Worm (Caenorhabditis elegans) whole organism, young adult: ENCODE results near the gene K02E2.7.
A peak's percentile ranks its signal among the peaks of the same experiment; 100 is the strongest.

ENCODE experiments used
- F55B11.4 ChIP-seq: sonication (generic microtip); optimal IDR thresholded peaks from 2 replicates; lab custom pipeline; 2016; ENCODE audit warnings: missing compliant biosample characterization, missing genetic modification characterization, borderline replicate concordance; ENCODE audit not compliant: insufficient read depth
- ccch-3 ChIP-seq: fragments of 200-800 bp; sonication (Bioruptor generic); optimal IDR thresholded peaks from 2 replicates; lab custom pipeline; 2018; ENCODE audit warnings: mild to moderate bottlenecking, missing genetic modification characterization, missing compliant biosample characterization
- hrde-1 ChIP-seq: sonication (generic microtip); optimal IDR thresholded peaks from 2 replicates; lab custom pipeline; 2016; ENCODE audit warnings: missing genetic modification characterization, mild to moderate bottlenecking, missing compliant biosample characterization, moderate library complexity, missing genotype, missing genetic modification reagents, borderline replicate concordance
- nfya-1 ChIP-seq: sonication (generic microtip); optimal IDR thresholded peaks from 2 replicates; lab custom pipeline; 2017; ENCODE audit warnings: antibody characterized with exemption, missing compliant biosample characterization, missing genetic modification characterization, borderline replicate concordance; ENCODE audit not compliant: insufficient read depth
- rcor-1 ChIP-seq: fragments of 200-800 bp; sonication (Bioruptor generic); IDR thresholded peaks from 2 replicates; pipeline ENCODE4 v1.3.6; 2022; ENCODE audit warnings: missing genetic modification reagents, missing genetic modification characterization, missing compliant biosample characterization
- sea-2 ChIP-seq: fragments of 200-800 bp; sonication (Bioruptor generic); IDR thresholded peaks from 2 replicates; pipeline ENCODE4 v1.3.6; 2022; ENCODE audit warnings: missing genetic modification characterization, missing compliant biosample characterization
- unc-62 ChIP-seq: fragments of 150-350 bp; optimal IDR thresholded peaks from 2 replicates; lab custom pipeline; 2014; ENCODE audit warnings: missing biosample characterization, missing genetic modification reagents, missing genetic modification characterization

DNA sequence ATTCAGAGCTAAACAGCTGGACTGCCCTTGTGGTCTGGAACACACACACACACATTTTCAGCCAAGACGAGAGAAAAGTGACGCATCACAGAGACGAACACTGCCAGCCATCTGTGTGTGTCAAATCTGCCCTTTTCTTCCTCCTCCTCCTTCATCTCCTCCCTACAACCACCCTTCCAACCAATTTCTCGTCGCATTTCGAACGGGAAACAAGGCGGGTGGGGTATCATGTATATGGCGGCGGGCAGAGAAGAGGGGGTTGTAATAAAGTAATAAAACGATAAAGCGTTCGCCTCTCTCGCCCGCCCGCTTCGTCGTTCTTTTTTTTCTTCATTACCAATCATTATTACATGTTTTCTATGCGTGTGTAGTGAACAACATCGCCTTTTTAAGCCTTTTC is 23.4 kb upstream of the K02E2.7 start:
- TF ChIP-seq ccch-3 (GFP tag; lab: Kevin White, UChicago): no peak
- 0 out of 2 replicates have a peak, but pooled peaks have one; percentile 38 for TF ChIP-seq sea-2 (GFP tag; lab: Robert Waterston, UW)
- no peak for TF ChIP-seq unc-62 (GFP tag; lab: Kevin White, UChicago)
- TF ChIP-seq rcor-1: no peak
- TF ChIP-seq F55B11.4 (tag; lab: Kevin White, UChicago): no peak
- no peak for TF ChIP-seq nfya-1
- no peak for TF ChIP-seq hrde-1 (tag; lab: Kevin White, UChicago)
